Worm (Caenorhabditis elegans) whole organism, L1 larva: ENCODE data around the gene lido-1.
"Not testable (repeated sequence)": the region's sequence is repeated elsewhere in the genome, so short reads cannot be mapped to it uniquely, and the experiment has no call there.

Experiments used
- C16A3.4 ChIP-seq: fragments of 150-350 bp; optimal IDR thresholded peaks from 2 replicates; lab custom pipeline; 2014; ENCODE audit warnings: missing biosample characterization, missing genetic modification characterization
- Y116A8C.19 ChIP-seq: sonication (generic microtip); optimal IDR thresholded peaks from 2 replicates; lab custom pipeline; 2016; ENCODE audit warnings: missing compliant biosample characterization, missing genetic modification characterization, borderline replicate concordance
- aha-1 ChIP-seq: fragments of 150-350 bp; optimal IDR thresholded peaks from 2 replicates; lab custom pipeline; 2014; ENCODE audit warnings: missing biosample characterization, missing genetic modification characterization
- alr-1 ChIP-seq: fragments of 200-800 bp; sonication (Bioruptor generic); optimal IDR thresholded peaks from 2 replicates; lab custom pipeline; 2018; ENCODE audit warnings: borderline replicate concordance, mild to moderate bottlenecking, missing genetic modification characterization, missing compliant biosample characterization
- aly-2 ChIP-seq: fragments of 150-350 bp; optimal IDR thresholded peaks from 2 replicates; lab custom pipeline; 2014; ENCODE audit warnings: missing biosample characterization, missing genetic modification characterization
- ceh-63 ChIP-seq: fragments of 200-800 bp; sonication (Bioruptor generic); optimal IDR thresholded peaks from 2 replicates; lab custom pipeline; 2018; ENCODE audit warnings: mild to moderate bottlenecking, missing genetic modification characterization, missing compliant biosample characterization
- ceh-88 ChIP-seq: fragments of 200-800 bp; sonication (Bioruptor generic); IDR thresholded peaks from 2 replicates; pipeline ENCODE4 v1.3.6; 2022; ENCODE audit warnings: missing genetic modification characterization, missing compliant biosample characterization
- ces-1 ChIP-seq: fragments of 150-350 bp; optimal IDR thresholded peaks from 2 replicates; lab custom pipeline; 2014; ENCODE audit warnings: missing biosample characterization, missing genetic modification reagents, missing genetic modification characterization
- dsc-1 ChIP-seq: sonication (generic microtip); optimal IDR thresholded peaks from 2 replicates; lab custom pipeline; 2016; ENCODE audit warnings: mild to moderate bottlenecking, missing genetic modification characterization, missing compliant biosample characterization
- efl-1 ChIP-seq, 4 experiments: fragments of 150-350 bp; optimal IDR thresholded peaks in 3 of 4; peaks in 1 of 4; 1 replicate in 1 of 4; 2 replicates in 3 of 4; lab custom pipeline; 2014; ENCODE audit warnings: missing biosample characterization in 2 of 4, missing genetic modification characterization in 2 of 4, missing genetic modification reagents in 2 of 4
- efl-3 ChIP-seq: fragments of 200-800 bp; sonication (Bioruptor generic); optimal IDR thresholded peaks from 2 replicates; lab custom pipeline; 2018; ENCODE audit warnings: mild to moderate bottlenecking, missing genetic modification characterization, missing compliant biosample characterization
- egl-13 ChIP-seq: sonication (generic microtip); optimal IDR thresholded peaks from 2 replicates; lab custom pipeline; 2016; ENCODE audit warnings: missing genotype, missing genetic modification reagents, missing genetic modification characterization, missing compliant biosample characterization
- elt-3 ChIP-seq, 6 experiments: fragments of 150-350 bp in 1 of 6; sonication (generic microtip); optimal IDR thresholded peaks; 2 replicates each; lab custom pipeline; 2017 to 2018; ENCODE audit warnings: missing biosample characterization in 6 of 6, missing genetic modification characterization in 6 of 6, inconsistent platforms in 1 of 6
- ets-5 ChIP-seq: fragments of 200-800 bp; sonication (Bioruptor generic); IDR thresholded peaks from 2 replicates; pipeline ENCODE4 v1.3.6; 2022; ENCODE audit warnings: missing genetic modification characterization, missing compliant biosample characterization
- fkh-10 ChIP-seq: sonication (generic microtip); optimal IDR thresholded peaks from 2 replicates; lab custom pipeline; 2017; ENCODE audit warnings: missing biosample characterization, missing genetic modification reagents, missing genetic modification characterization
- fos-1 ChIP-seq: fragments of 150-350 bp; optimal IDR thresholded peaks from 2 replicates; lab custom pipeline; 2014; ENCODE audit warnings: missing biosample characterization, missing genetic modification characterization
- grh-1 ChIP-seq: fragments of 200-800 bp; sonication (Bioruptor generic); IDR thresholded peaks from 2 replicates; pipeline ENCODE4 v1.3.6; 2022; ENCODE audit warnings: missing genetic modification reagents, missing genetic modification characterization, missing compliant biosample characterization
- hlh-17 ChIP-seq: fragments of 200-800 bp; sonication (Bioruptor generic); optimal IDR thresholded peaks from 2 replicates; lab custom pipeline; 2018; ENCODE audit warnings: missing genetic modification characterization, mild to moderate bottlenecking, missing compliant biosample characterization, moderate library complexity, borderline replicate concordance
- hlh-4 ChIP-seq: sonication (generic microtip); optimal IDR thresholded peaks from 2 replicates; lab custom pipeline; 2016; ENCODE audit warnings: mild to moderate bottlenecking, missing genetic modification characterization, missing compliant biosample characterization
- hpl-2 ChIP-seq: fragments of 150-350 bp; optimal IDR thresholded peaks from 2 replicates; lab custom pipeline; 2014; ENCODE audit warnings: missing biosample characterization, missing genetic modification reagents, missing genetic modification characterization
- isw-1 ChIP-seq: fragments of 200-800 bp; sonication (Bioruptor generic); IDR thresholded peaks from 2 replicates; pipeline ENCODE4 v1.3.6; 2022; ENCODE audit warnings: missing genetic modification characterization, missing compliant biosample characterization
- jun-1 ChIP-seq: fragments of 150-350 bp; optimal IDR thresholded peaks from 2 replicates; lab custom pipeline; 2014; ENCODE audit warnings: missing biosample characterization, missing genetic modification reagents, missing genetic modification characterization
- lin-15B ChIP-seq: fragments of 150-350 bp; sonication (generic microtip); optimal IDR thresholded peaks from 3 replicates; lab custom pipeline; 2014; ENCODE audit warnings: missing biosample characterization, missing genetic modification characterization
- lin-35 ChIP-seq, 2 experiments: fragments of 150-350 bp; optimal IDR thresholded peaks; 2 replicates each; lab custom pipeline; 2014; ENCODE audit warnings: missing biosample characterization in 2 of 2, missing genetic modification characterization in 2 of 2, missing genetic modification reagents in 2 of 2
- lin-39 ChIP-seq: fragments of 150-350 bp; optimal IDR thresholded peaks from 2 replicates; lab custom pipeline; 2014; ENCODE audit warnings: missing biosample characterization, missing genetic modification reagents, missing genetic modification characterization
- lsy-2 ChIP-seq, 2 experiments: fragments of 150-350 bp; optimal IDR thresholded peaks; 2 replicates each; lab custom pipeline; 2014; ENCODE audit warnings: missing biosample characterization in 2 of 2, missing genetic modification characterization in 2 of 2
- mdl-1 ChIP-seq, 2 experiments: fragments of 150-350 bp; optimal IDR thresholded peaks; 2 replicates each; lab custom pipeline; 2014 to 2017; ENCODE audit warnings: missing biosample characterization in 2 of 2, missing genetic modification characterization in 2 of 2, inconsistent platforms in 1 of 2
- mep-1 ChIP-seq: fragments of 150-350 bp; optimal IDR thresholded peaks from 2 replicates; lab custom pipeline; 2014; ENCODE audit warnings: missing biosample characterization, missing genetic modification characterization
- nhr-11 ChIP-seq: fragments of 150-350 bp; optimal IDR thresholded peaks from 2 replicates; lab custom pipeline; 2014; ENCODE audit warnings: missing biosample characterization, missing genetic modification characterization
- nhr-12 ChIP-seq: sonication (generic microtip); optimal IDR thresholded peaks from 2 replicates; lab custom pipeline; 2017; ENCODE audit warnings: missing biosample characterization, missing genetic modification characterization
- nhr-237 ChIP-seq: fragments of 150-350 bp; optimal IDR thresholded peaks from 2 replicates; lab custom pipeline; 2014; ENCODE audit warnings: missing biosample characterization, missing genetic modification characterization
- nhr-47 ChIP-seq: sonication (generic microtip); optimal IDR thresholded peaks from 2 replicates; lab custom pipeline; 2016; ENCODE audit warnings: mild to moderate bottlenecking, missing genetic modification characterization, moderate library complexity, missing compliant biosample characterization
- nhr-71 ChIP-seq: sonication (generic microtip); optimal IDR thresholded peaks from 2 replicates; lab custom pipeline; 2016; ENCODE audit warnings: mild to moderate bottlenecking, missing genetic modification characterization, moderate library complexity, missing compliant biosample characterization
- nhr-76 ChIP-seq: sonication (generic microtip); optimal IDR thresholded peaks from 2 replicates; lab custom pipeline; 2017; ENCODE audit warnings: missing biosample characterization, missing genetic modification characterization
- nhr-84 ChIP-seq: sonication (generic microtip); optimal IDR thresholded peaks from 2 replicates; lab custom pipeline; 2017; ENCODE audit warnings: missing biosample characterization, missing genetic modification characterization
- pag-3 ChIP-seq: sonication (generic microtip); optimal IDR thresholded peaks from 2 replicates; lab custom pipeline; 2017; ENCODE audit warnings: missing genetic modification characterization, mild to moderate bottlenecking, missing compliant biosample characterization, antibody characterized with exemption, borderline replicate concordance; ENCODE audit not compliant: insufficient read depth
- pqm-1 ChIP-seq: sonication (generic microtip); optimal IDR thresholded peaks from 3 replicates; lab custom pipeline; 2017; ENCODE audit warnings: missing biosample characterization, missing genetic modification characterization
- rnt-1 ChIP-seq: sonication (generic microtip); optimal IDR thresholded peaks from 2 replicates; lab custom pipeline; 2016; ENCODE audit warnings: mild to moderate bottlenecking, missing genetic modification characterization, moderate library complexity, missing compliant biosample characterization
- snpc-4 ChIP-seq: fragments of 150-350 bp; optimal IDR thresholded peaks from 2 replicates; lab custom pipeline; 2014; ENCODE audit warnings: missing biosample characterization, missing genetic modification characterization
- snu-23 ChIP-seq: sonication (generic microtip); optimal IDR thresholded peaks from 2 replicates; lab custom pipeline; 2016; ENCODE audit warnings: missing genetic modification characterization, missing compliant biosample characterization
- sox-4 ChIP-seq: sonication (generic microtip); optimal IDR thresholded peaks from 2 replicates; lab custom pipeline; 2016; ENCODE audit warnings: missing genetic modification characterization, missing compliant biosample characterization
- swsn-7 ChIP-seq: sonication (generic microtip); optimal IDR thresholded peaks from 2 replicates; lab custom pipeline; 2016; ENCODE audit warnings: missing genetic modification characterization, missing compliant biosample characterization
- tbx-2 ChIP-seq: sonication (generic microtip); optimal IDR thresholded peaks from 2 replicates; lab custom pipeline; 2016; ENCODE audit warnings: missing genetic modification characterization, missing compliant biosample characterization
- unc-130 ChIP-seq: fragments of 150-350 bp; optimal IDR thresholded peaks from 2 replicates; lab custom pipeline; 2017; ENCODE audit warnings: missing biosample characterization, missing genetic modification characterization, inconsistent platforms
- unc-62 ChIP-seq: fragments of 150-350 bp; optimal IDR thresholded peaks from 2 replicates; lab custom pipeline; 2014; ENCODE audit warnings: missing biosample characterization, missing genetic modification reagents, missing genetic modification characterization
- xbp-1 ChIP-seq: sonication (generic microtip); optimal IDR thresholded peaks from 2 replicates; lab custom pipeline; 2016; ENCODE audit warnings: missing genetic modification characterization, missing compliant biosample characterization

lido-1 gene

DNA sequence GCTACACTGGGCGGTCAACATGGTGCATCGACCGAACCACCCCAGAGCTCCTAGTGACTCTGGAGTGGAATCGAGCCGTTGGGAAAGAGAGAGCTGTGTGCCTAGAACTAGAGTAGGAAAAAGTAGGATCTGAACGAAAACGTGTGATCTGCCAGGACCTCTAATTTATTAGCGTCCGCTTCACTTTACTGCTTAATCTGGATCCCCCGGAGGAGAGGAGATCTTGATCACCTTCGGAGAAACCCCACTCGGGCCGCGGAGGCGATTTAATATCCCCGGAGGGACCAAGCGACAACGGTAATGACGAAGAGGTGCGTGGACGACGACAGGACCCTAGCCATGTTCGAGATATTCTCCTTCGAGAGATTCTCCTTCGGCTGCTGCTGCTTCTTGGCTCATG lies 21.0 kb upstream of the lido-1 start, which contains the start of gene K09E3.2:
Gene K09E3.2, plus strand, starts transcription at position 301 of the 400 bp plus-strand sequence.
- TF ChIP-seq efl-3; sox-4 (tag; lab: Kevin White, UChicago); snpc-4 (tag; lab: Kevin White, UChicago): not testable (repeated sequence)

DNA sequence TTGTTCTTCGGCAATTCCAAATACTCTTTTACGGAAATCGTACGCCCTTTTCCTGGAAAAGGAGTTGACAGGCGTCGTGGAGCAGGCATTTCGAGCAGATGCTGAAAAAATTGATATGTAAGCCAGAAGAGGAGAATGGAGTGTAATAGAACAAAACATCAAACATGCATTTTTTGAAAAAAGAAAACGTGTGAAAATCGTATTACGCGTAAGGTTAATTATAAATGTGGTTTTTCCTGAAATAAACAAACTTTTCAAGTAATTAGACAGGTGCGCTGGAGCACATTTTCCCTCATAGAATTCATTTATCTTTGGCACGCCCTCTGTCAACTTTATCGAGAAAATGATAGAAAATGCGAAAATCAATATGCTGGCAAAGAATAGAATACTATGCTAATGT lies 18.7 kb upstream of the lido-1 start, which contains the start of gene lido-6:
Gene lido-6, minus strand, starts transcription at position 101 of the 400 bp plus-strand sequence.
- TF ChIP-seq nhr-237 (tag; lab: Kevin White, UChicago) (no peak), C16A3.4 (no peak), hlh-4 (tag; lab: Kevin White, UChicago) (no peak), tbx-2 (tag; lab: Kevin White, UChicago) (no peak), ces-1 (GFP tag; lab: Kevin White, UChicago) (no peak), nhr-12 (tag; lab: Kevin White, UChicago) (no peak), snpc-4 (tag; lab: Kevin White, UChicago) (no peak), lin-39 (no peak), mep-1 (tag; lab: Kevin White, UChicago) (no peak), nhr-11 (tag; lab: Kevin White, UChicago) (no peak), pag-3 (tag; lab: Kevin White, UChicago) (no peak), ceh-63 (GFP tag; lab: Kevin White, UChicago) (no peak), rnt-1 (tag; lab: Kevin White, UChicago) (no peak), lin-35 (GFP tag; optimal IDR thresholded peaks at IDR 0.05; lab: Kevin White, UChicago) (no peak), nhr-47 (tag; lab: Kevin White, UChicago) (no peak)

DNA sequence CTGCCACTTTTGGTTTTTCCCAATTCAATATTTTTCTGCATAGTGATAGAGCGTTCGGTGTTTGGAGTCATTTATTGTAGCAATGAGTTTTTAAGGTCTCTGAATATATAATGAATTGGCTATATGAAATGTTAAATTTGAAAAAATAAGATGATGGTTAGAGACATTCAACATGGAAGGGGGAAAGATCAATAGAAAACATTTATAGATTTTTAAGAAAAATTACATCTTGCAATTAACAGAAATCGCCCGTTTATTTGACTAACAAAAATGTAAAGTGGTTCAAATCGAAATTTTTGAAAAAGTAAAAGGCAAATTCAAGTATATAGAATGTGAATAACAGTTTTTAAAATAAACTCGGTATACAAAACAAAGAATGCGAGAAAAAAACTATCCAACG lies 14.2 kb upstream of the lido-1 start, which contains the start of gene lido-5:
Gene lido-5, minus strand, starts transcription at position 101 of the 400 bp plus-strand sequence.
- TF ChIP-seq egl-13 (tag; lab: Kevin White, UChicago) (no peak), unc-62 (GFP tag; lab: Kevin White, UChicago) (no peak), snu-23 (GFP tag; lab: Kevin White, UChicago) (no peak), nhr-84 (no peak), grh-1 (GFP tag; lab: Robert Waterston, UW) (no peak), lin-39 (no peak), lin-15B (tag; lab: Kevin White, UChicago) (no peak), fos-1 (tag; lab: Kevin White, UChicago) (no peak), nhr-76 (no peak), efl-1 (optimal IDR thresholded peaks at IDR 0.05; lab: Kevin White, UChicago) (no peak), efl-1 (GFP tag; optimal IDR thresholded peaks at IDR 0.05 in 1 of 2; lab: Kevin White, UChicago) (no peak), aha-1 (no peak), ceh-88 (no peak), aly-2 (no peak), tbx-2 (tag; lab: Kevin White, UChicago) (no peak), unc-130 (tag; lab: Kevin White, UChicago) (no peak), nhr-237 (tag; lab: Kevin White, UChicago) (no peak), rnt-1 (tag; lab: Kevin White, UChicago) (no peak), pqm-1 (tag; lab: Kevin White, UChicago) (no peak), elt-3 (tag; optimal IDR thresholded peaks at IDR 0.05; lab: Kevin White, UChicago) (no peak)

DNA sequence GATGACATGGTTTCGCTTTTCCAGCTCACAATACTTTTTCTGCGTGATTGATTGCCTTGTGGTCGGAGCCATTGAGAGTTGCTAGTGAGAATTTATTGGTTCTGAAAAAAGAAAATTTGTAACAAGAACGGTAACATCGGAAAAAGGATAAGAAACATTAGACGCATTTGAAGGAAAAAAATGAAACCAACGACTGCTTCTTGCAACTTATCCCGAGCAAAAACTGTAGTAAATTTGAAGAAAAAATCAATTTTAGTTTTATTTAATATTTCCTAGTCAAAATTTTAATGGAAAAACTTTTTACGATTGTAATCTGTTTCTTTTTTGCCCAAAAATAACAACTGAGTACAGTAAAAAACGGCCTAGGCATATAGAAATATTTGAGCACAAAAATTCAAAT lies 11.3 kb upstream of the lido-1 start, which contains the start of gene lido-4:
Gene lido-4, minus strand, starts transcription at position 101 of the 400 bp plus-strand sequence.
- no peak for TF ChIP-seq hlh-17
- no peak for TF ChIP-seq hpl-2 (GFP tag; lab: Kevin White, UChicago)
- no peak for TF ChIP-seq jun-1 (tag; lab: Kevin White, UChicago)
- no peak for TF ChIP-seq swsn-7 (tag; lab: Kevin White, UChicago)
- no peak for TF ChIP-seq alr-1 (tag; lab: Kevin White, UChicago)
- no peak for TF ChIP-seq xbp-1 (tag; lab: Kevin White, UChicago)
- TF ChIP-seq snu-23 (GFP tag; lab: Kevin White, UChicago): no peak
- TF ChIP-seq nhr-71 (tag; lab: Kevin White, UChicago): no peak
- TF ChIP-seq isw-1 (GFP tag; lab: Robert Waterston, UW): no peak
- no peak for TF ChIP-seq grh-1 (GFP tag; lab: Robert Waterston, UW)
- TF ChIP-seq dsc-1: no peak
- no peak for TF ChIP-seq snpc-4 (tag; lab: Kevin White, UChicago)
- no peak for TF ChIP-seq nhr-11 (tag; lab: Kevin White, UChicago)
- no peak for TF ChIP-seq lsy-2 (tag; optimal IDR thresholded peaks at IDR 0.05; lab: Kevin White, UChicago)
- TF ChIP-seq ceh-88: no peak
- TF ChIP-seq ets-5: no peak
- TF ChIP-seq mdl-1 (tag; optimal IDR thresholded peaks at IDR 0.05; lab: Kevin White, UChicago): no peak
- no peak for TF ChIP-seq fkh-10 (GFP tag; lab: Kevin White, UChicago)
- no peak for TF ChIP-seq Y116A8C.19 (tag; lab: Kevin White, UChicago)
- TF ChIP-seq sox-4 (tag; lab: Kevin White, UChicago): no peak
